Fruit fly (Drosophila melanogaster) whole organism, pupa: Measurements from ENCODE around the gene Teh3.

ENCODE experiments used
- CG10348 ChIP-seq: fragments of 200-800 bp; sonication (Bioruptor generic); IDR thresholded peaks from 2 replicates; pipeline ENCODE4 v1.3.6; 2022; ENCODE audit warnings: missing biosample characterization, missing genetic modification characterization
- CG12605 ChIP-seq: fragments of 200-800 bp; sonication (Bioruptor generic); IDR thresholded peaks from 2 replicates; pipeline ENCODE4 v1.3.6; 2022; ENCODE audit warnings: missing biosample characterization, missing genetic modification characterization
- CG13204 ChIP-seq: fragments of 200-800 bp; sonication (Bioruptor generic); optimal IDR thresholded peaks from 2 replicates; lab custom pipeline; 2018; ENCODE audit warnings: missing biosample characterization, mild to moderate bottlenecking, missing genetic modification characterization, moderate library complexity
- CG15710 ChIP-seq: fragments of 200-800 bp; sonication (Bioruptor generic); optimal IDR thresholded peaks from 2 replicates; lab custom pipeline; 2018; ENCODE audit warnings: missing biosample characterization, mild to moderate bottlenecking, missing genetic modification characterization, moderate library complexity
- CG17806 ChIP-seq: fragments of 200-800 bp; sonication (Bioruptor generic); optimal IDR thresholded peaks from 2 replicates; lab custom pipeline; 2018; ENCODE audit warnings: missing biosample characterization, mild to moderate bottlenecking, missing genetic modification characterization, moderate library complexity
- CG32121 ChIP-seq: fragments of 200-800 bp; sonication (Bioruptor generic); IDR thresholded peaks from 2 replicates; pipeline ENCODE4 v1.3.6; 2022; ENCODE audit warnings: missing biosample characterization, missing genetic modification characterization
- CG34367 ChIP-seq: fragments of 200-800 bp; sonication (Bioruptor generic); optimal IDR thresholded peaks from 2 replicates; lab custom pipeline; 2018; ENCODE audit warnings: missing biosample characterization, mild to moderate bottlenecking, missing genetic modification characterization
- CG4496 ChIP-seq: fragments of 200-800 bp; sonication (Bioruptor generic); IDR thresholded peaks from 3 replicates; pipeline ENCODE4 v1.3.6; 2022; ENCODE audit warnings: missing biosample characterization, missing genetic modification characterization
- CG8159 ChIP-seq: fragments of 200-800 bp; sonication (Bioruptor generic); optimal IDR thresholded peaks from 3 replicates; lab custom pipeline; 2018; ENCODE audit warnings: missing biosample characterization, mild to moderate bottlenecking, missing genetic modification characterization, moderate library complexity
- CG8301 ChIP-seq: fragments of 200-800 bp; sonication (Bioruptor generic); optimal IDR thresholded peaks from 2 replicates; lab custom pipeline; 2018; ENCODE audit warnings: missing biosample characterization, mild to moderate bottlenecking, missing genetic modification characterization
- CG9948 ChIP-seq: fragments of 200-800 bp; sonication (Bioruptor generic); optimal IDR thresholded peaks from 2 replicates; lab custom pipeline; 2018; ENCODE audit warnings: missing biosample characterization, mild to moderate bottlenecking, missing genetic modification characterization, moderate library complexity
- D1 ChIP-seq: fragments of 200-800 bp; sonication (Bioruptor generic); optimal IDR thresholded peaks from 2 replicates; lab custom pipeline; 2018; ENCODE audit warnings: missing biosample characterization, mild to moderate bottlenecking, missing genetic modification characterization, moderate library complexity
- EcR ChIP-seq: fragments of 200-800 bp; sonication (Bioruptor generic); optimal IDR thresholded peaks from 3 replicates; lab custom pipeline; 2019; ENCODE audit warnings: missing biosample characterization, missing genetic modification characterization, mild to moderate bottlenecking, moderate library complexity, missing genetic modification reagents
- Ets98B ChIP-seq: fragments of 200-800 bp; sonication (Bioruptor generic); IDR thresholded peaks from 2 replicates; pipeline ENCODE4 v1.3.6; 2022; ENCODE audit warnings: missing biosample characterization, missing genetic modification characterization
- Pif1B ChIP-seq: fragments of 200-800 bp; sonication (Bioruptor generic); optimal IDR thresholded peaks from 3 replicates; lab custom pipeline; 2016; ENCODE audit warnings: missing biosample characterization, missing genetic modification characterization
- Snoo ChIP-seq: fragments of 200-800 bp; sonication (Bioruptor generic); optimal IDR thresholded peaks from 3 replicates; lab custom pipeline; 2017; ENCODE audit warnings: missing biosample characterization, mild to moderate bottlenecking, missing genetic modification characterization, inconsistent platforms
- fd96Ca ChIP-seq: fragments of 200-800 bp; sonication (Bioruptor generic); IDR thresholded peaks from 3 replicates; pipeline ENCODE4 v1.3.6; 2022; ENCODE audit warnings: missing biosample characterization, missing genetic modification characterization
- gl ChIP-seq: fragments of 200-800 bp; sonication (Bioruptor generic); optimal IDR thresholded peaks from 2 replicates; lab custom pipeline; 2018; ENCODE audit warnings: missing biosample characterization, mild to moderate bottlenecking, missing genetic modification characterization

Teh3 gene

DNA sequence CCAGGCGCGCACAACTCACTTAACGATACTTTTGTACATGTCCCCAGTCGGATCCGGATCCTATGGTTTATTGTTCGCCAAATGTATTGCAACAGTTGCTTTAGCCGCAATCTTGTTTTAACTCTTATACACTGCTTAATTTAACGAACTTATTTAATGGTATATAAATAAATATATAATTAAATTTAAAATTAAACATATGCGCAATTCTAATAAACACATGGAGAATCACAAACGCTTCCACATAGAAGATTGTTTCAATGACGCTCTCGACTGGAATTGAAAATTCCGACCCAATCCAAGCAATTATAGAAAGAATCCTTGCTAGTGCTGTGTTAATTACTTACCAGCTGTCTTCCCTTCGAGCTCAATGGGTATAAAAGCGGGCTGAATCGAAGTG, 43.3 kb downstream of the Teh3 start, which contains the start of gene Akh:
Akh (plus strand) TSS at position 301 of the 400 bp plus-strand sequence.
- TF ChIP-seq CG10348 (GFP tag; lab: Robert Waterston, UW) (no peak), CG13204 (GFP tag; lab: Kevin White, UChicago) (no peak), D1 (no peak), CG4496 (GFP tag; lab: Robert Waterston, UW) (no peak), CG9948 (no peak), gl (no peak), EcR (GFP tag; lab: Kevin White, UChicago) (no peak), Ets98B (GFP tag; lab: Robert Waterston, UW) (no peak), CG17806 (no peak), CG12605 (GFP tag; lab: Robert Waterston, UW) (no peak), Snoo (tag; lab: Kevin White, UChicago) (no peak), CG32121 (GFP tag; lab: Robert Waterston, UW) (no peak), CG8159 (tag; lab: Kevin White, UChicago) (no peak), fd96Ca (GFP tag; lab: Robert Waterston, UW) (no peak), Pif1B (GFP tag; lab: Kevin White, UChicago) (no peak), CG8301 (no peak), CG34367 (tag; lab: Kevin White, UChicago) (no peak)
- TF ChIP-seq, all 21 proteins: peak for 0

DNA sequence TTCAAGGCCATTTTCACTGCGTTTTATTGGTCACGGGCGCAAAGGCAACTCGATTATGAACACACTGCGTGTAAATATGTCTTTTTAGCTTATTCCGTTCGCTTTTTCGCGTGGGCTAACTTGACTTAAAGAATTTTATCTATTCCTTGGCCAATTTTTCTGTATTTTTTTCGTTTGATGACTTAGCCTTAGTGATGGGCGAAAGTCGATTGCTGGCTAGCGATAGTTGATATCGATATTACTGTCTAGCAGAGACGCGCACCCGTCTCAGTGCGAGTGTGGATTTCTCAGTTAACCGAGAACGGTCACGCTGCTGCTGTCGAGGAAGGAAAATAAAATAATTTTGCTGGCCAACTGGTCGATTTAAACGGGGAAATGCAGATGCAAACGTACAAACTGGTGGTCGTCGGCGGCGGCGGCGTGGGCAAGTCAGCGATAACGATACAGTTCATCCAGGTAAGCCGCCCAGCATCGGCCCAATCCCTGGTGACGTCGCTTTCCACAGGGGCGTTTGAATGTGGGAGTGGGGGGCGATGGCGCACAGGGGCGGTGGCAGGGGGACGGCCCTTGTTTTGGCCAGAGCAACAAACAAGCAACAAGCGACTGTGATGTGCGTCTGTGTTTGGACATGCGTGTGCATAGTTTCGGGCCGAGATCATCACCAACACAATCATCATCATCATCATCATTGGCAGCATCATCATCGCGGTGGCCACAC, 45.5 kb downstream of the Teh3 start, which contains the start of the genes Rop and Ras64B:
Rop (minus strand) TSS at position 193 of the 718 bp plus-strand sequence.
Ras64B (plus strand) TSS at position 273 of the 718 bp plus-strand sequence.
- TF ChIP-seq fd96Ca (GFP tag; lab: Robert Waterston, UW): no peak; the same call in 2 of the 3 replicates
- TF ChIP-seq EcR (GFP tag; lab: Kevin White, UChicago): peak; percentile 57
- no peak for TF ChIP-seq CG9948
- TF ChIP-seq Ets98B (GFP tag; lab: Robert Waterston, UW): peak; percentile 23; the same call in 1 of the 2 replicates
- TF ChIP-seq CG8159 (tag; lab: Kevin White, UChicago): no peak
- TF ChIP-seq CG15710 (tag; lab: Kevin White, UChicago): peak; percentile 1
- TF ChIP-seq CG12605 (GFP tag; lab: Robert Waterston, UW): no peak

DNA sequence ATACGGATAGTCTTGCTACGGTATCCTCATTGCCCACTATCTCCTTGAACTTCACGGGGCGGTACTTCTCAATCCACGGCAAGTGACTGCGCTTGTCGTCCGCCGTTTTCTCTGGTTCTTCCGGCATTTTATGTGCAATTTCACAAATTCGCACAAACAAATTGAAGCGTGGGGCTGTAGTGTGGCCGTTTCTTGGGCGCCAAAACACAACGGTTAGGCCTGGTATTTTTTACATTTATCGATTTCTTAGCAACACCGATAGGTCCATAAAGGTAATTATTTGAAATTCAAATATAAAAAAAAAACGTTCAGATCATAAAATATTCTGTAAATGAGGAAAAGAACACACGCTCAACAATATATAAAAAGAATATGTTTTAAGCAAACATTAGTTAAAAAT, 48.6 kb downstream of the Teh3 start, which contains the start of gene RfC4:
RfC4 (minus strand) TSS at position 182 of the 400 bp plus-strand sequence.
- TF ChIP-seq CG13204 (GFP tag; lab: Kevin White, UChicago): no peak
- no peak for TF ChIP-seq Ets98B (GFP tag; lab: Robert Waterston, UW)
- no peak for TF ChIP-seq CG12605 (GFP tag; lab: Robert Waterston, UW)
- TF ChIP-seq CG4496 (GFP tag; lab: Robert Waterston, UW): no peak
- no peak for TF ChIP-seq CG10348 (GFP tag; lab: Robert Waterston, UW)
- no peak for TF ChIP-seq CG9948

dm6 chr3L:4133724-4134678, 50.5 kb downstream of the Teh3 start, which contains the start of gene ens:
ens (minus strand) TSS chr3L:4134550.
- TF ChIP-seq D1: no peak
- TF ChIP-seq EcR (GFP tag; lab: Kevin White, UChicago): peak; percentile 14
- TF ChIP-seq gl: peak; percentile 31
- peak; percentile 20 for TF ChIP-seq Snoo (tag; lab: Kevin White, UChicago)
- TF ChIP-seq Pif1B (GFP tag; lab: Kevin White, UChicago): no peak
- TF ChIP-seq CG34367 (tag; lab: Kevin White, UChicago): peak; percentile 2
- TF ChIP-seq CG12605 (GFP tag; lab: Robert Waterston, UW): peak; percentile 17; the same call in 1 of the 2 replicates
- TF ChIP-seq CG32121 (GFP tag; lab: Robert Waterston, UW): peak; percentile 40
- no peak for TF ChIP-seq CG4496 (GFP tag; lab: Robert Waterston, UW)
- peak; percentile 15 for TF ChIP-seq CG15710 (tag; lab: Kevin White, UChicago)
- TF ChIP-seq, all 21 proteins: peak for 7
